Worm (Caenorhabditis elegans) whole organism, midembryonic: ENCODE measurements around the gene pah-1.

Source experiments
- flt-1 ChIP-seq: fragments of 200-800 bp; sonication (Bioruptor generic); IDR thresholded peaks from 2 replicates; pipeline ENCODE4 v1.3.6; 2022; ENCODE audit warnings: missing genetic modification characterization, missing compliant biosample characterization
- klf-2 ChIP-seq: fragments of 200-800 bp; sonication (Bioruptor generic); conservative IDR thresholded peaks from 2 replicates; pipeline ENCODE4 v1.3.6; 2022; ENCODE audit warnings: missing genetic modification reagents, missing genetic modification characterization, missing compliant biosample characterization
- ztf-23 ChIP-seq: fragments of 200-800 bp; sonication (Bioruptor generic); IDR thresholded peaks from 2 replicates; pipeline ENCODE4 v1.3.6; 2022; ENCODE audit warnings: missing genetic modification reagents, missing genetic modification characterization, missing compliant biosample characterization
- ztf-29 ChIP-seq: fragments of 200-800 bp; sonication (Bioruptor generic); IDR thresholded peaks from 2 replicates; pipeline ENCODE4 v1.3.6; 2022; ENCODE audit warnings: missing genetic modification reagents, missing genetic modification characterization, missing compliant biosample characterization

DNA sequence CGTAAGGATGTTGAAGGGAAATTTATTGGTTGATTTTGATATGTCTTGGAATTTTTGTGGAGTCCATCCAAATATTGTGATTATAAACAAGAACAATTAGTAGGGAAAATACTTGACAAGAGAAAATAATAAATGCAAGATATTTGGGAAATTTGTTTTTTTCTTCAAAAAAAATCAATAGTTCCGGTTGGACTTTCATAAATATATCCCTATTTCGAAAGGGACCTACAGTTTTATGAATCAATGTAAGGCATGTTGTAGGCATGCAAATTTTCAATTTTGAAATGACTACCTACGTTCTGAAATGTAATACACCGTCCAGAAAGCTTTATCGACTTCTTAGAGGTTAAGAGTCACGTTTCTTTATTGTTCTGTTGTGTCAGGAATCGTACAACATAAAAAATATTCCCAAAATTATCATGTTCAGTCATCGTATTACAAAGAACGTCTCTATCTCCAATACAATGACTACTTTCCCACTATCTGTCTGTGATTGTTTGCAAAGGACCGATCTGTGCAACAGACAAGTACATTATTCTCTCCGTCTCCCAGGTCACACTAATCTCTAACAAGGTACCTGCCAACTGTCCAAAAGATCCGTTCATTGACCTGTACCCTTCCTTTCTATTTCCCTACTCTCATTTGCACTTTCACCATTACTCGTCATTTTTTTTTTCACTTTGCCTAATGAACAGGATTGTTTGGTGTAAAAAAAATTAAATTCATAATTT, 23.2 kb upstream of the pah-1 start, which contains the start of gene F07H5.13:
- TF ChIP-seq ztf-23 (GFP tag; lab: Robert Waterston, UW) (0 out of 2 replicates have a peak, but pooled peaks have one; percentile 41), klf-2 (no peak), flt-1 (GFP tag; lab: Robert Waterston, UW) (0 out of 2 replicates have a peak, but pooled peaks have one; percentile 56), ztf-29 (GFP tag; lab: Robert Waterston, UW) (no peak)
